Worm (Caenorhabditis elegans) whole organism, midembryonic: ENCODE data around the gene rab-21.

ENCODE experiments used
- flt-1 ChIP-seq: fragments of 200-800 bp; sonication (Bioruptor generic); IDR thresholded peaks from 2 replicates; pipeline ENCODE4 v1.3.6; 2022; ENCODE audit warnings: missing genetic modification characterization, missing compliant biosample characterization
- klf-2 ChIP-seq: fragments of 200-800 bp; sonication (Bioruptor generic); conservative IDR thresholded peaks from 2 replicates; pipeline ENCODE4 v1.3.6; 2022; ENCODE audit warnings: missing genetic modification reagents, missing genetic modification characterization, missing compliant biosample characterization
- ztf-29 ChIP-seq: fragments of 200-800 bp; sonication (Bioruptor generic); IDR thresholded peaks from 2 replicates; pipeline ENCODE4 v1.3.6; 2022; ENCODE audit warnings: missing genetic modification reagents, missing genetic modification characterization, missing compliant biosample characterization

DNA sequence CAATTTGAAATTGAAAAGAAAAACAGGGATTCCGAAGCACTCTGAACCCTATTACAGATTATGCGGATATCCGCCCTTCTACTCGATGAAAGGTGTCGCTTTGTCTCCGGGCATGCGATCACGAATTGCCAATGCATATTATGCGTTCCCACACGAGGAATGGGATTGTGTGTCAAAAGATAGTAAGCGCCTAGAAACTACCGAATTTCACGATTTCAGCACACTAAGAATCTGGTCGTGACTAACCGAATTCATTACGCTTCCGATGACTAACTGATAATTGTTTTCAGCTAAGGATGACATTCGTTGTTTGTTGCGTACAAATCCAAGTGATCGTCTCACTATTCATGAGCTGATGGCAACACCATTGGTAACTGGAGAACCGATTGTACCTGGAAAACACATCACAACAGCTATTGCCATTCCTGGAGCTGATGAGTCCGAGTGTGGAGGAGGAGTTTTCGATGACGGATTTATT is 31.5 kb upstream of the rab-21 start:
- no peak for TF ChIP-seq klf-2
- no peak for TF ChIP-seq flt-1 (GFP tag; lab: Robert Waterston, UW)
- no peak for TF ChIP-seq ztf-29 (GFP tag; lab: Robert Waterston, UW)
